Worm (Caenorhabditis elegans) whole organism, early embryonic: ENCODE measurements around the gene Y22D7AL.11.

Source experiments
- B0310.2 ChIP-seq: sonication (generic microtip); optimal IDR thresholded peaks from 2 replicates; lab custom pipeline; 2016; ENCODE audit warnings: mild to moderate bottlenecking, missing genetic modification characterization, missing compliant biosample characterization
- F13C5.2 ChIP-seq: sonication (generic microtip); optimal IDR thresholded peaks from 2 replicates; lab custom pipeline; 2017; ENCODE audit warnings: mild to moderate bottlenecking, missing genetic modification characterization, inconsistent platforms, missing compliant biosample characterization
- aly-1 ChIP-seq: sonication (generic microtip); optimal IDR thresholded peaks from 2 replicates; lab custom pipeline; 2016; ENCODE audit warnings: missing genetic modification characterization, missing compliant biosample characterization
- ama-1 ChIP-seq: fragments of 150-350 bp; optimal IDR thresholded peaks from 2 replicates; lab custom pipeline; 2014
- ceh-13 ChIP-seq: fragments of 200-800 bp; sonication (Bioruptor generic); optimal IDR thresholded peaks from 2 replicates; lab custom pipeline; 2018; ENCODE audit warnings: mild to moderate bottlenecking, missing genetic modification characterization, missing compliant biosample characterization
- ceh-36 ChIP-seq: sonication (generic microtip); optimal IDR thresholded peaks from 2 replicates; lab custom pipeline; 2016; ENCODE audit warnings: missing genetic modification characterization, inconsistent platforms, missing compliant biosample characterization
- ets-7 ChIP-seq: sonication (generic microtip); optimal IDR thresholded peaks from 2 replicates; lab custom pipeline; 2016; ENCODE audit warnings: missing genotype, missing genetic modification characterization, missing compliant biosample characterization
- flt-1 ChIP-seq: fragments of 200-800 bp; sonication (Bioruptor generic); IDR thresholded peaks from 2 replicates; pipeline ENCODE4 v1.3.6; 2022; ENCODE audit warnings: missing genetic modification characterization, missing compliant biosample characterization
- hmbx-1 ChIP-seq: sonication (generic microtip); optimal IDR thresholded peaks from 2 replicates; lab custom pipeline; 2016; ENCODE audit warnings: mild to moderate bottlenecking, missing genetic modification characterization, missing compliant biosample characterization
- hmg-4 ChIP-seq: fragments of 200-800 bp; sonication (Bioruptor generic); optimal IDR thresholded peaks from 2 replicates; lab custom pipeline; 2018; ENCODE audit warnings: mild to moderate bottlenecking, missing genetic modification characterization, missing compliant biosample characterization
- hnd-1 ChIP-seq: sonication (generic microtip); optimal IDR thresholded peaks from 2 replicates; lab custom pipeline; 2016; ENCODE audit warnings: missing genetic modification characterization, missing compliant biosample characterization
- pes-1 ChIP-seq: fragments of 200-800 bp; sonication (Bioruptor generic); IDR thresholded peaks from 2 replicates; pipeline ENCODE4 v1.3.6; 2022; ENCODE audit warnings: missing genetic modification reagents, missing genetic modification characterization, missing compliant biosample characterization
- scrt-1 ChIP-seq: fragments of 200-800 bp; sonication (Bioruptor generic); IDR thresholded peaks from 2 replicates; pipeline ENCODE4 v1.3.6; 2022; ENCODE audit warnings: missing genetic modification characterization, missing compliant biosample characterization
- sea-1 ChIP-seq: fragments of 200-800 bp; sonication (Bioruptor generic); conservative IDR thresholded peaks from 2 replicates; pipeline ENCODE4 v1.3.6; 2022; ENCODE audit warnings: missing genetic modification characterization, missing compliant biosample characterization
- tbx-11 ChIP-seq: fragments of 200-800 bp; sonication (Bioruptor generic); IDR thresholded peaks from 2 replicates; pipeline ENCODE4 v1.3.6; 2022; ENCODE audit warnings: missing genetic modification characterization, missing compliant biosample characterization
- tbx-37 ChIP-seq: fragments of 200-800 bp; sonication (Bioruptor generic); conservative IDR thresholded peaks from 2 replicates; pipeline ENCODE4 v1.3.6; 2022; ENCODE audit warnings: missing genetic modification reagents, missing genetic modification characterization, missing compliant biosample characterization
- tra-4 ChIP-seq: sonication (generic microtip); optimal IDR thresholded peaks from 2 replicates; lab custom pipeline; 2017; ENCODE audit warnings: missing genetic modification characterization, missing compliant biosample characterization

Gene Y22D7AL.11

DNA sequence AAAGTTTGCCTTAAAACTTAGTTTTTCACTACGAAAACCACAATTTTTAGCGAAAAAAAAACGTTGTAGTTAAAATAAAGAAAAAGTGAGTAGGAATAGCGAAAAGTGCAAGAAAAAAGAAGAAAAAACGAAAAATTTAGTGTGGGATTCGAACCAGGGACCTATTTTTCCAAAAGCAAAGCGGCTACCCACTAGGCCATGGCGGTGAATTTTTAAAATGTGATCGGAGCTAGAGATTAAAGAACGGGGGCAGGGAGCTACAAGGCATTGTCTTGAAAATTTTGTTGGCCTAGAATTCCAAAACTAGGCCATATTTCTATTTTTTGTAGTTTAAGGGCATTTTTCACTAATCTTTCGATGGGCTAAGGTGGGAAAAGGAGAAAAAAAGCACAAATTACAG, 30.4 kb downstream of the Y22D7AL.11 start:
- no peak for TF ChIP-seq hmg-4 (GFP tag; lab: Kevin White, UChicago)
- TF ChIP-seq sea-1 (GFP tag; lab: Robert Waterston, UW), result 0 out of 2 replicates have a peak, but pooled peaks have one; percentile 16
- no peak for TF ChIP-seq tbx-11 (GFP tag; lab: Robert Waterston, UW)
- TF ChIP-seq aly-1 (tag; lab: Kevin White, UChicago), result no peak
- no peak for TF ChIP-seq ceh-13 (GFP tag; lab: Kevin White, UChicago)
- TF ChIP-seq tra-4 (tag; lab: Kevin White, UChicago), result no peak
- TF ChIP-seq pes-1, result 0 out of 2 replicates have a peak, but pooled peaks have one; percentile 32

DNA sequence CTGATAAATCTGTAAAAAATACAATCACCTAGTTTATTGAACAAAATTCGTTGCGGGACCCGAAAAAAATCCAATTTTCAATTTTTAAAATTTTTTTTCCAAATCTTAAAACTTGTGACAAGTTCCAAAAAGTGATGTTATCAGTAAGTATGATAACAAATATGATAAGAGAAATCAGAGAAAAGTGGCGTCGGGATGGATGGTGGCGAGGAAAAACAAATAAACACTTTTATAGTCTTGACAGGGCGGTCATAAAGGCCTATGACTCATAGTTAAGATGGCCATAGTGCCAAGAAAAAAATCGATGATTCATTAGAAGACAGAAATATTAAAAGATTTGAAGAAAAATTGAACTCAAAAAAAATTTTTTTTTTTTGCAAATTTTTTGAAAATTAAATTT, 31.5 kb downstream of the Y22D7AL.11 start:
- TF ChIP-seq ceh-36, result no peak
- no peak for TF ChIP-seq F13C5.2 (tag; lab: Kevin White, UChicago)

DNA sequence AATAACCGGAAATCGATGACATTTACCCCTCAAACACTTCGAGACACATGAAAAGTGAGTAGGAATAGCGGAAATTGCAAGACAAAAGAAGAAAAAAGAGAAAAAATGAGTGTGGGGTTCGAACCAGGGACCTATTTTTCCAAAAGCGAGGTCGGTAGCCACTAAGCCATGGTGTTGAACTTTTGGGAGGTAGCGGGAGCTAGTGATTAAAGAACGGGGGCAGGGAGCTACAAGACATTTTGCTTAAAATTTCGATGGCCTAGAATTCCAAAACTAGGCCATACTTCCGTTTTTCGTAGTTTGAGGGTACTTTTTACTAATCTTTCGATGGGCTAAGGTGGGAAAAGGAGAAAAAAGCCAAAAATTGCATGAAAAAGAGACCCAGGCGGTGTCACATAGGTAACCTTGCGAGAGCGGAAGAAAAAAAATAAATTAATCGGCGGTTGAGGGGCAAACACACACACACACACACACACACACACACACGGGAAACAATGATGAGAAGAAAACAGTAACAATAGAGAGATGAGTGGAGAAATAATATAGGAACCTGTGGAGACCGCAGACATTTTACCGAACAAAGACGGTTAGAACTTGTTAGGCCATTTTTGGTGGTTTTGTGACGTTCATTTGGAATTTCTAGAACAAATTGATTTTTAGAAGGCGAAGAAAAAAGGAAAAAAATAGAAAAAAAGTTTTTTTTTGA, 32.6 kb downstream of the Y22D7AL.11 start:
- TF ChIP-seq B0310.2 (tag; lab: Kevin White, UChicago) (peak; percentile 51), aly-1 (tag; lab: Kevin White, UChicago) (peak; percentile 44), ama-1 (lab: Kevin White, UChicago) (no peak), tra-4 (tag; lab: Kevin White, UChicago) (no peak), pes-1 (peak; percentile 82), hmg-4 (GFP tag; lab: Kevin White, UChicago) (peak; percentile 57), ceh-36 (peak; percentile 78), ets-7 (tag; lab: Kevin White, UChicago) (no peak), sea-1 (GFP tag; lab: Robert Waterston, UW) (peak; percentile 85), F13C5.2 (tag; lab: Kevin White, UChicago) (peak; percentile 31), hmbx-1 (no peak), scrt-1 (GFP tag; lab: Robert Waterston, UW) (peak; percentile 71), ceh-13 (GFP tag; lab: Kevin White, UChicago) (no peak), hnd-1 (tag; lab: Kevin White, UChicago) (peak; percentile 49), tbx-37 (GFP tag; lab: Robert Waterston, UW) (peak; percentile 75), flt-1 (GFP tag; lab: Robert Waterston, UW) (peak; percentile 72), tbx-11 (GFP tag; lab: Robert Waterston, UW) (peak; percentile 81)

ce11 chrIII:1600670-1601194, 33.4 kb downstream of the Y22D7AL.11 start, which contains the start of gene sms-3:
Gene sms-3 (minus strand): TSS chrIII:1601144.
- TF ChIP-seq hmbx-1 (no peak), tra-4 (tag; lab: Kevin White, UChicago) (no peak), tbx-11 (GFP tag; lab: Robert Waterston, UW) (peak; percentile 53; the same call in 1 of the 2 replicates), aly-1 (tag; lab: Kevin White, UChicago) (no peak), F13C5.2 (tag; lab: Kevin White, UChicago) (no peak), B0310.2 (tag; lab: Kevin White, UChicago) (no peak), pes-1 (peak; percentile 69), sea-1 (GFP tag; lab: Robert Waterston, UW) (no peak), hmg-4 (GFP tag; lab: Kevin White, UChicago) (no peak), tbx-37 (GFP tag; lab: Robert Waterston, UW) (no peak), scrt-1 (GFP tag; lab: Robert Waterston, UW) (no peak), ets-7 (tag; lab: Kevin White, UChicago) (no peak), flt-1 (GFP tag; lab: Robert Waterston, UW) (peak; percentile 48; the same call in 1 of the 2 replicates), ama-1 (lab: Kevin White, UChicago) (no peak), ceh-36 (no peak), ceh-13 (GFP tag; lab: Kevin White, UChicago) (no peak), hnd-1 (tag; lab: Kevin White, UChicago) (no peak)

- no peak for TF ChIP-seq hmg-4 (GFP tag; lab: Kevin White, UChicago)
- TF ChIP-seq pes-1, result peak; percentile 54; the same call in 1 of the 2 replicates
These were observed 35.2 kb downstream of the Y22D7AL.11 start for ce11 chrIII:1598927-1599326.

DNA sequence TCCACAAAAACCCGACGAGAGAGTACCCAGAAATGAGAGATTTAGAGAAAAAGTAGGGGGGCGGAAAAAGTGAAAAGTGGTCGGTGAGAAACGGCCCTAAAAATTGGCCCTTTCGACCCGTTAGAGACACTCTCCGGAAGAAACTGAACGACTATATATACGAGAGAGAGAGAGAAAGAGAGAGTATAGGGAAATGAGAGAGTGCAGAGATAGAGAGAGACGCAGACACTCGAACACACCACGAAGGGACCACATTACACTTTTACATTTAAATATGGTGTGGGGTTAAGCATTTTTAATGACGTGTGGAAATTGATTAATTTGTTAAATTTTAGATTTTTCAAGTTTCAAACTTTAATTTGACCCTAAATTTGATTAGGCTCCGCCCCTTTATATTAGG, 42.5 kb downstream of the Y22D7AL.11 start:
- TF ChIP-seq scrt-1 (GFP tag; lab: Robert Waterston, UW), result 0 out of 2 replicates have a peak, but pooled peaks have one; percentile 22
- no peak for TF ChIP-seq F13C5.2 (tag; lab: Kevin White, UChicago)

- TF ChIP-seq scrt-1 (GFP tag; lab: Robert Waterston, UW) (no peak), F13C5.2 (tag; lab: Kevin White, UChicago) (no peak)
These were observed 49.9 kb downstream of the Y22D7AL.11 start for ce11 chrIII:1584216-1584715.

- TF ChIP-seq tra-4 (tag; lab: Kevin White, UChicago) (no peak), ama-1 (lab: Kevin White, UChicago) (no peak), flt-1 (GFP tag; lab: Robert Waterston, UW) (no peak), pes-1 (no peak), tbx-11 (GFP tag; lab: Robert Waterston, UW) (no peak), F13C5.2 (tag; lab: Kevin White, UChicago) (no peak), tbx-37 (GFP tag; lab: Robert Waterston, UW) (no peak), hnd-1 (tag; lab: Kevin White, UChicago) (no peak)
These were observed 50.6 kb downstream of the Y22D7AL.11 start for ce11 chrIII:1583529-1583928.
